Worm (Caenorhabditis elegans) whole organism, late embryonic: Measurements from ENCODE around the gene Y39A1A.21.
"Not testable (repeated sequence)": the region's sequence is repeated elsewhere in the genome, so short reads cannot be mapped to it uniquely, and the experiment has no call there.

ENCODE experiments used
- C38D4.7 ChIP-seq: fragments of 200-800 bp; sonication (Bioruptor generic); optimal IDR thresholded peaks from 2 replicates; lab custom pipeline; 2018; ENCODE audit warnings: mild to moderate bottlenecking, missing genetic modification characterization, moderate library complexity, missing compliant biosample characterization
- F13H6.1 ChIP-seq: sonication (generic microtip); optimal IDR thresholded peaks from 2 replicates; lab custom pipeline; 2016; ENCODE audit warnings: missing genetic modification characterization, missing compliant biosample characterization
- K02D7.2 ChIP-seq: sonication (generic microtip); optimal IDR thresholded peaks from 2 replicates; lab custom pipeline; 2017; ENCODE audit warnings: mild to moderate bottlenecking, missing genetic modification characterization, missing compliant biosample characterization
- Y22D7AL.16 ChIP-seq: sonication (generic microtip); optimal IDR thresholded peaks from 2 replicates; lab custom pipeline; 2016; ENCODE audit warnings: missing genetic modification characterization, missing compliant biosample characterization
- ahr-1 ChIP-seq: sonication (generic microtip); optimal IDR thresholded peaks from 2 replicates; lab custom pipeline; 2016; ENCODE audit warnings: missing genetic modification characterization, missing compliant biosample characterization
- ama-1 ChIP-seq: fragments of 150-350 bp; optimal IDR thresholded peaks from 2 replicates; lab custom pipeline; 2014
- ceh-14 ChIP-seq: sonication (generic microtip); optimal IDR thresholded peaks from 2 replicates; lab custom pipeline; 2016; ENCODE audit warnings: missing genotype, missing genetic modification characterization, missing compliant biosample characterization
- ceh-19 ChIP-seq: fragments of 200-800 bp; sonication (Bioruptor generic); optimal IDR thresholded peaks from 2 replicates; lab custom pipeline; 2018; ENCODE audit warnings: mild to moderate bottlenecking, missing genetic modification characterization, missing compliant biosample characterization
- ceh-2 ChIP-seq: sonication (generic microtip); optimal IDR thresholded peaks from 2 replicates; lab custom pipeline; 2016; ENCODE audit warnings: missing genotype, missing genetic modification characterization, missing compliant biosample characterization
- ceh-34 ChIP-seq: sonication (generic microtip); optimal IDR thresholded peaks from 2 replicates; lab custom pipeline; 2016; ENCODE audit warnings: mild to moderate bottlenecking, missing genetic modification characterization, missing compliant biosample characterization
- ceh-48 ChIP-seq: sonication (generic microtip); optimal IDR thresholded peaks from 2 replicates; lab custom pipeline; 2016; ENCODE audit warnings: missing genetic modification characterization, inconsistent platforms, missing compliant biosample characterization
- ceh-6 ChIP-seq: fragments of 200-800 bp; sonication (Bioruptor generic); optimal IDR thresholded peaks from 2 replicates; lab custom pipeline; 2018; ENCODE audit warnings: mild to moderate bottlenecking, missing genetic modification characterization, missing compliant biosample characterization
- ceh-9 ChIP-seq: sonication (generic microtip); optimal IDR thresholded peaks from 2 replicates; lab custom pipeline; 2016; ENCODE audit warnings: mild to moderate bottlenecking, missing genetic modification characterization, inconsistent platforms, missing compliant biosample characterization
- dmd-4 ChIP-seq: sonication (generic microtip); optimal IDR thresholded peaks from 2 replicates; lab custom pipeline; 2016; ENCODE audit warnings: borderline replicate concordance, missing genetic modification characterization, missing compliant biosample characterization
- dve-1 ChIP-seq: sonication (generic microtip); optimal IDR thresholded peaks from 2 replicates; lab custom pipeline; 2017; ENCODE audit warnings: antibody characterized with exemption, mild to moderate bottlenecking, missing genetic modification characterization, missing compliant biosample characterization
- elt-2 ChIP-seq: sonication (generic microtip); optimal IDR thresholded peaks from 2 replicates; lab custom pipeline; 2016; ENCODE audit warnings: missing genetic modification reagents, missing genetic modification characterization, missing compliant biosample characterization
- eyg-1 ChIP-seq: sonication (generic microtip); optimal IDR thresholded peaks from 2 replicates; lab custom pipeline; 2016; ENCODE audit warnings: missing genotype, missing genetic modification characterization, missing compliant biosample characterization
- fax-1 ChIP-seq: sonication (generic microtip); optimal IDR thresholded peaks from 2 replicates; lab custom pipeline; 2016; ENCODE audit warnings: missing genotype, missing genetic modification characterization, missing compliant biosample characterization
- fkh-10 ChIP-seq: fragments of 150-350 bp; optimal IDR thresholded peaks from 2 replicates; lab custom pipeline; 2014; ENCODE audit warnings: missing biosample characterization, missing genetic modification reagents, missing genetic modification characterization
- fkh-6 ChIP-seq: sonication (generic microtip); optimal IDR thresholded peaks from 2 replicates; lab custom pipeline; 2016; ENCODE audit warnings: missing genetic modification characterization, missing compliant biosample characterization
- gmeb-2 ChIP-seq: sonication (generic microtip); optimal IDR thresholded peaks from 2 replicates; lab custom pipeline; 2016; ENCODE audit warnings: missing genetic modification characterization, inconsistent platforms, missing compliant biosample characterization
- hlh-13 ChIP-seq: fragments of 200-800 bp; sonication (Bioruptor generic); optimal IDR thresholded peaks from 2 replicates; lab custom pipeline; 2018; ENCODE audit warnings: mild to moderate bottlenecking, missing genetic modification characterization, missing compliant biosample characterization
- hlh-6 ChIP-seq: sonication (generic microtip); optimal IDR thresholded peaks from 2 replicates; lab custom pipeline; 2016; ENCODE audit warnings: missing genotype, missing genetic modification characterization, missing compliant biosample characterization
- hlh-8 ChIP-seq: sonication (generic microtip); optimal IDR thresholded peaks from 2 replicates; lab custom pipeline; 2016; ENCODE audit warnings: missing genotype, missing genetic modification characterization, missing compliant biosample characterization
- mec-3 ChIP-seq: sonication (generic microtip); optimal IDR thresholded peaks from 2 replicates; lab custom pipeline; 2016; ENCODE audit warnings: borderline replicate concordance, missing genetic modification characterization, missing compliant biosample characterization
- nfya-1 ChIP-seq: sonication (generic microtip); optimal IDR thresholded peaks from 2 replicates; lab custom pipeline; 2017; ENCODE audit warnings: missing genetic modification characterization, mild to moderate bottlenecking, missing compliant biosample characterization, antibody characterized with exemption, moderate library complexity
- nhr-11 ChIP-seq: fragments of 150-350 bp; optimal IDR thresholded peaks from 2 replicates; lab custom pipeline; 2014; ENCODE audit warnings: missing biosample characterization, missing genetic modification characterization
- pat-9 ChIP-seq: fragments of 200-800 bp; sonication (Bioruptor generic); optimal IDR thresholded peaks from 2 replicates; lab custom pipeline; 2018; ENCODE audit warnings: mild to moderate bottlenecking, missing genetic modification characterization, moderate library complexity, missing compliant biosample characterization
- pax-1 ChIP-seq: fragments of 150-350 bp; optimal IDR thresholded peaks from 2 replicates; lab custom pipeline; 2014; ENCODE audit warnings: missing biosample characterization, missing genetic modification characterization
- pha-4 ChIP-seq: fragments of 150-350 bp; optimal IDR thresholded peaks from 2 replicates; lab custom pipeline; 2018; ENCODE audit warnings: missing biosample characterization, missing genetic modification reagents, missing genetic modification characterization
- ref-2 ChIP-seq: sonication (generic microtip); optimal IDR thresholded peaks from 2 replicates; lab custom pipeline; 2016; ENCODE audit warnings: missing genetic modification characterization, missing compliant biosample characterization
- rnt-1 ChIP-seq: sonication (generic microtip); optimal IDR thresholded peaks from 2 replicates; lab custom pipeline; 2016; ENCODE audit warnings: missing genetic modification characterization, missing compliant biosample characterization
- sdc-2 ChIP-seq: sonication (generic microtip); optimal IDR thresholded peaks from 2 replicates; lab custom pipeline; 2016; ENCODE audit warnings: missing genotype, missing genetic modification characterization, missing compliant biosample characterization
- sox-2 ChIP-seq: fragments of 200-800 bp; sonication (Bioruptor generic); IDR thresholded peaks from 2 replicates; pipeline ENCODE4 v1.3.6; 2022; ENCODE audit warnings: missing genetic modification reagents, missing genetic modification characterization, missing compliant biosample characterization
- sox-4 ChIP-seq: sonication (generic microtip); optimal IDR thresholded peaks from 2 replicates; lab custom pipeline; 2017; ENCODE audit warnings: mild to moderate bottlenecking, missing genetic modification characterization, inconsistent platforms, missing compliant biosample characterization
- tbx-2 ChIP-seq: sonication (generic microtip); optimal IDR thresholded peaks from 2 replicates; lab custom pipeline; 2016; ENCODE audit warnings: missing genetic modification characterization, missing compliant biosample characterization
- tbx-7 ChIP-seq: sonication (generic microtip); optimal IDR thresholded peaks from 2 replicates; lab custom pipeline; 2016; ENCODE audit warnings: missing genotype, missing genetic modification characterization, missing compliant biosample characterization
- unc-42 ChIP-seq: sonication (generic microtip); optimal IDR thresholded peaks from 2 replicates; lab custom pipeline; 2016; ENCODE audit warnings: missing genotype, missing genetic modification characterization, missing compliant biosample characterization
- unc-55 ChIP-seq: sonication (generic microtip); optimal IDR thresholded peaks from 2 replicates; lab custom pipeline; 2017; ENCODE audit warnings: missing biosample characterization, missing genetic modification reagents, missing genetic modification characterization
- unc-86 ChIP-seq: sonication (generic microtip); optimal IDR thresholded peaks from 2 replicates; lab custom pipeline; 2016; ENCODE audit warnings: missing genetic modification characterization, missing compliant biosample characterization
- zip-5 ChIP-seq: sonication (generic microtip); optimal IDR thresholded peaks from 2 replicates; lab custom pipeline; 2016; ENCODE audit warnings: missing genetic modification characterization, missing compliant biosample characterization
- ztf-16 ChIP-seq: sonication (generic microtip); optimal IDR thresholded peaks from 2 replicates; lab custom pipeline; 2017; ENCODE audit warnings: missing genetic modification characterization, missing compliant biosample characterization

Y39A1A.21 gene

DNA sequence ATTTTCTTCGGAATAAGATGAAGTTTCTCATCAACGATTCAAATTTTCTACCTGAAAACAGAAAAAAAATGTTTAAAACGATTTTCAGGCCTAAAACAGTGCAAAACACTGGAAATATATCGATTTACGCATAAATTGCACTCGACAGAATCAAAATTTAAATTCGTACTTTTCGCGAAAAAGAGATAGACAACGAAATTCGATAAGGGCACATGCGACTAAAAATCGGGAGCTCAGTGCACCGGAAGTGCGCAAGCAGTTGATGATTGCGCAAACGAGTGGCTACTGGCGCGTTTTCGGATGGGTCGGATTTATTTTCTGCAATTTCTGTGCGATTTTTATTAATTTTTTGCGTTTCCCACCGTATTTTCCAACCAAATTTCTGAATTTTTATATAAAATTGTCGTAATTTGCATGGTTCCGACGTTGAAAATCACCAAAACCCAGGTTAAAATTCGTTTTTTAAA lies at the start of gene Y39A1A.21, which contains the start of gene Y39A1A.22 (continued):
- TF ChIP-seq mec-3 (no peak), ahr-1 (no peak), sox-4 (tag; lab: Kevin White, UChicago) (no peak), hlh-6 (tag; lab: Kevin White, UChicago) (no peak), tbx-2 (tag; lab: Kevin White, UChicago) (peak; percentile 63), dve-1 (tag; lab: Kevin White, UChicago) (peak; percentile 38), ama-1 (lab: Kevin White, UChicago) (no peak), unc-42 (peak; percentile 79), K02D7.2 (tag; lab: Kevin White, UChicago) (peak; percentile 18), sdc-2 (tag; lab: Kevin White, UChicago) (no peak), ref-2 (tag; lab: Kevin White, UChicago) (peak; percentile 19), ceh-2 (tag; lab: Kevin White, UChicago) (no peak), ceh-6 (peak; percentile 9), fkh-10 (peak; percentile 70), nhr-11 (no peak), tbx-7 (no peak)

DNA sequence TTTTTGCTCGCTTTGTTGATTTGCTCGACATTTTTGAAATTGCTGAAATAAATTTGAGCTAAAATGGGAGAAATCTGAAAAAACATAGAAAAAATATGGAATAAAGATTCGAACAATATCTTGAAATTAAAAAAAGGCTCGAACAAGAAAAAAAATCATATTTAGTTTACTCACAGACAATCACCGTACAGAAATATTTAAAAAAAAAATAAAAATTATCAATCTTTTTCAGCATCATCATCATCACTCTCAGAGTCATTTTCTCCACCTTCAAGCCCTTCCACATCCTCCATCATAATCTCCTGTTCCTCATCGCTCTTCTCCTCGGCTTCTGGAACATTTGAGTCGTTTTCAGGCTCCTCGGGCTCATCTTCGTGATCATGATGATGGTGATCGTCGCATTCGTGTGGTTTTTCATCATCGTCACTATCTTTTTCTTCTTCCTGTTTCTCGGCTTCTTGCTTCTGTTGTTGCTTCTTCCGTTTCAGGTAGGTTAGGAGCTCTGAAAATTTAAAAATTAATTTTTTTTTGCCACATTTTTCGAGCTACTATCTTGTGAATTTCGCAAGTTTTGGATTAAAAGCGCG lies 48.8 kb upstream of the Y39A1A.21 start, which contains the start of gene hpl-2:
TSS of gene hpl-2 (minus strand) at position 51 of the 587 bp plus-strand sequence.
- no peak for TF ChIP-seq fkh-6 (tag; lab: Kevin White, UChicago)
- TF ChIP-seq ceh-48 (tag; lab: Kevin White, UChicago): no peak
- TF ChIP-seq zip-5 (tag; lab: Kevin White, UChicago): no peak
- TF ChIP-seq eyg-1 (tag; lab: Kevin White, UChicago): no peak
- no peak for TF ChIP-seq ama-1 (lab: Kevin White, UChicago)
- no peak for TF ChIP-seq K02D7.2 (tag; lab: Kevin White, UChicago)
- TF ChIP-seq tbx-7: no peak
- no peak for TF ChIP-seq fax-1
- TF ChIP-seq unc-55: no peak
- TF ChIP-seq, all 69 proteins: peak for 0

DNA sequence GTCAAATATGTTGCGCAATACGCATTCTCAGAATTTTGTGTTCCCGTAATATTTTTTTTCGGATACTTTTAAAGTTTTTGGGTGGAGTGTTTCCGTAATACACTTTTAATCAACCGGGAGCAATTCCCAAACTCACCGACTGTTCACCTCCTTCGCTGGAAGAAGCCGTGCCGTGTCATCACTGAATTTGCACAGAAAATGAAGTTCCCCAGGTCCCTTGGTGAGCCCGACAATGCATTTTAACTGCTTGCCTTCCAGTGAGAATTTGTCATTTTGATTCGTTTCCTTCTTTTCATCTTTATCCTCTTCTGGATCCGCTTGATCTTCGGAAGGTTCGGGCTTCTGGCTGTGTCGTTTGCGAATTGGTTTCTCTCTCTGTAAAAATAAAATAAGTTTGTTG lies 47.6 kb upstream of the Y39A1A.21 start:
- TF ChIP-seq ceh-19 (GFP tag; lab: Kevin White, UChicago) (no peak), unc-42 (no peak), nfya-1 (tag; lab: Kevin White, UChicago) (no peak), gmeb-2 (tag; lab: Kevin White, UChicago) (no peak), ceh-34 (tag; lab: Kevin White, UChicago) (no peak), hlh-8 (no peak), ahr-1 (no peak), tbx-2 (tag; lab: Kevin White, UChicago) (no peak), pha-4 (tag; lab: Kevin White, UChicago) (no peak)

DNA sequence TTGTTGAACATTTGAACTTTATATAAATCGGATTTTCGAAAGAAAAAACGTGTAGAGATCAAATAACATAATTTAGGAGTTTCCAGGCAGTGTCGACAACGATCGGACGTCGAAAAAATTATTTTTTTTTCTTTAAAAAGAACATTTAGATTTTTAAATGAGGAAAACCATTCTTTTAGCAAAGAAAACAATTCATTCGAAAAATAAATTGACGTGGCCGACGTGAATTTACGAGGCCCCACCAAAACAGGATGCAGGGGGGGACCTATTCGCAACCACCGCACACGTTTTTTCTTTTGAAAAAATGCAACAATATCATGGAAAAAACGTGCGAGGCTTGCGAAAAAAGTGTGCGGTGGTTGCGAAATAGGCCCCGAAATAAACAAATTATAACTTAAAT lies 43.2 kb upstream of the Y39A1A.21 start, which contains the start of gene enu-3.6:
TSS of gene enu-3.6 (plus strand) at position 392 of the 400 bp plus-strand sequence.
- TF ChIP-seq pax-1 (tag; lab: Kevin White, UChicago); hlh-13 (GFP tag; lab: Kevin White, UChicago); dmd-4 (tag; lab: Kevin White, UChicago): not testable (repeated sequence)

DNA sequence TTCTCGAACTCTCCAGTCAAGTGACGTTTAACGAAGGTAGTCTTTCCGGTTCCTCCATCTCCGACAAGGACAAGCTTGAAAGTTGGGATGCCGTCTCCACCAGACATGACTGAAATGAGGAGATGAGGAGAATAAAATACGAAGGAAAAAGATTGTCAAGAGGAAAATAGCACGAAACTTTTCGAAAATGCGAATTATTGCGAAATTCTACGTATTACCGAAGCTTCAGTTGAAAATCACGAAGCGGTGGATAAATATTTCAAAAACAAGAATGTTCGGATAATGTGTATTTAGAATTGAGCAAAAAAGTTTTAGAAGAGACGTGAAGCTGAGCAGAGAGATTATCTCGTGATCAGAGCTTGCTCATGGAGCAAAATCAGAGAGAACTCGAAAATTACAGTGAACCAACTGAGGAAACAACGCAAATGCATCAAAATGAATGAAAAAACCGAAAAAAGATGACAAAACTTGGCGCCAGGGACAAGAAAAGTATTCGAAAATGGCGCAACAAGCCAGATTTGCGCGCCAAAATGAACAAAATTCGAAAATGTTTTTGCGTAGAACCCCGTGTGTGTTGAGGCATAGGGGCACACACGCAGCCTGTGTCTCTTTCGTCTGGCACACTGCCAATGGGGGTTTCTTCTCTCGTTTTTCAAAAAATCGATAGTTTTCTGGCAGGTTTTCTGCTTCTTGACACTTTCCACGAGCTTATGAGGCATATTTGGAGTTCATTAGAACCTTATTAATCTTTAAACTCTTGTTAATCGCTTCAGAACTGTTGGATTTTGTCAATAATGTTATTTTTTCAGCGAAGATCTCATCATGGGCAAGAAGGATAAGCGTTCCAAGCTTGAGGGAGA lies 41.0 kb upstream of the Y39A1A.21 start, which contains the start of the genes ran-1 and dkc-1:
TSS of gene ran-1 (minus strand) at position 109 of the 860 bp plus-strand sequence.
TSS of gene dkc-1 (plus strand) at position 810 of the 860 bp plus-strand sequence.
- TF ChIP-seq pat-9 (tag; lab: Kevin White, UChicago) (no peak), rnt-1 (tag; lab: Kevin White, UChicago) (peak; percentile 2), hlh-8 (no peak), sox-2 (no peak), F13H6.1 (tag; lab: Kevin White, UChicago) (no peak), ceh-9 (tag; lab: Kevin White, UChicago) (no peak), sdc-2 (tag; lab: Kevin White, UChicago) (no peak), ceh-14 (no peak), eyg-1 (tag; lab: Kevin White, UChicago) (no peak), nfya-1 (tag; lab: Kevin White, UChicago) (peak; percentile 92), C38D4.7 (GFP tag; lab: Kevin White, UChicago) (no peak), elt-2 (tag; lab: Kevin White, UChicago) (peak; percentile 18), dve-1 (tag; lab: Kevin White, UChicago) (peak; percentile 49), K02D7.2 (tag; lab: Kevin White, UChicago) (no peak), ztf-16 (tag; lab: Kevin White, UChicago) (no peak), unc-86 (tag; lab: Kevin White, UChicago) (no peak), ceh-48 (tag; lab: Kevin White, UChicago) (peak; percentile 75), ceh-34 (tag; lab: Kevin White, UChicago) (peak; percentile 8), Y22D7AL.16 (no peak), ceh-6 (no peak), nhr-11 (no peak)
